Worm (Caenorhabditis elegans): ENCODE data around the gene C07A9.12.

Gene C07A9.12

ce11 chrIII:9702665-9703252 is 24.6 kb downstream of the C07A9.12 start:
- TF ChIP-seq hlh-8 (tag; optimal IDR thresholded peaks at IDR 0.05) = no peak
- TF ChIP-seq ahr-1 (tag; optimal IDR thresholded peaks at IDR 0.05) = no peak
- no peak for TF ChIP-seq pat-9 (tag; optimal IDR thresholded peaks at IDR 0.05)
- TF ChIP-seq fkh-10 (GFP tag; optimal IDR thresholded peaks at IDR 0.05) = no peak
- TF ChIP-seq tbx-2 (tag; optimal IDR thresholded peaks at IDR 0.05) = peak; percentile 40
- TF ChIP-seq dmd-4 (tag; optimal IDR thresholded peaks at IDR 0.05; ENCODE audit: borderline replicate concordance) = no peak
- peak; percentile 12 for TF ChIP-seq ceh-14 (tag; optimal IDR thresholded peaks at IDR 0.05)

ce11 chrIII:9701798-9702197 is 25.5 kb downstream of the C07A9.12 start:
- TF ChIP-seq K02D7.2 (tag; optimal IDR thresholded peaks at IDR 0.05) (no peak), odd-2 (tag; optimal IDR thresholded peaks at IDR 0.05) (no peak), ceh-22 (tag; optimal IDR thresholded peaks at IDR 0.05) (no peak), tbx-2 (tag; optimal IDR thresholded peaks at IDR 0.05) (no peak), ztf-16 (tag; optimal IDR thresholded peaks at IDR 0.05) (no peak), pat-9 (tag; optimal IDR thresholded peaks at IDR 0.05) (no peak), K09A11.1 (tag; optimal IDR thresholded peaks at IDR 0.05; ENCODE audit: insufficient read depth) (no peak), rnt-1 (tag; optimal IDR thresholded peaks at IDR 0.05) (no peak), ahr-1 (tag; optimal IDR thresholded peaks at IDR 0.05) (no peak), nhr-11 (tag; optimal IDR thresholded peaks at IDR 0.05) (no peak), unc-86 (tag; optimal IDR thresholded peaks at IDR 0.05) (no peak), zip-5 (tag; optimal IDR thresholded peaks at IDR 0.05) (no peak), pros-1 (tag; optimal IDR thresholded peaks at IDR 0.05) (no peak), pqm-1 (tag; optimal IDR thresholded peaks at IDR 0.05) (no peak), pag-3 (tag; optimal IDR thresholded peaks at IDR 0.05; ENCODE audit: borderline replicate concordance) (no peak), hlh-13 (GFP tag; optimal IDR thresholded peaks at IDR 0.05) (no peak), unc-42 (tag; optimal IDR thresholded peaks at IDR 0.05) (no peak), T23F11.4 (GFP tag; optimal IDR thresholded peaks at IDR 0.05) (no peak)

DNA sequence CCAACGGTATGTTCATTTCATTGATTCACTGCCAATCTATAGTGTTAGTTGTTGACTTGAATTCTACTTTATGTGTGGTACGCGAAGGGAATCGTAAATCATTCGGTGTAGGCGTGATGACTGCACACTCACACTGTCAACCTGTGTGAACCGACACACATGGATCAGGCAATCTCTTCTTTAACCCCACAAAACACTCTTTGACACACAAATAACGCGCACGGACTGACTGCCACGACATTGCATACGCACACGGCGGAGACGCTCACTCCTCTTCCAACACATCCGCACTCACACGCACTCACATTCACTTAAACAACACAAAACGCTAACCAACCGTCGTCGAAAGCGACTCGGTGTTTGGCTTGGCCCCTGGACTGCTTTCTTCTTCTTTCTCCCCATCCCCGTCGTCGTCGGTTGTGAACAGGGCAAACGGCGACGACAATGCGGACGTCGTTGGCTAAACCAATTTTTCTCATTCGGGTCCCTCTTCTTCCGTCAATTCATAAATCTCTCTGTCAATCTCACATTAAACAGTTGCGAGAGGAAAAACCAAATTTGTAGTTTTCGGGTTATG is 27.1 kb downstream of the C07A9.12 start:
- peak; percentile 29 for TF ChIP-seq sdc-2 (tag; optimal IDR thresholded peaks at IDR 0.05)
- peak; percentile 80 for TF ChIP-seq unc-55 (GFP tag; optimal IDR thresholded peaks at IDR 0.05)
- TF ChIP-seq ceh-31 (tag; optimal IDR thresholded peaks at IDR 0.05) = peak; percentile 2
- peak; percentile 40 for TF ChIP-seq unc-42 (tag; optimal IDR thresholded peaks at IDR 0.05)
- TF ChIP-seq hlh-6 (tag; optimal IDR thresholded peaks at IDR 0.05) = peak; percentile 50
- TF ChIP-seq pat-9 (tag; optimal IDR thresholded peaks at IDR 0.05) = no peak

DNA sequence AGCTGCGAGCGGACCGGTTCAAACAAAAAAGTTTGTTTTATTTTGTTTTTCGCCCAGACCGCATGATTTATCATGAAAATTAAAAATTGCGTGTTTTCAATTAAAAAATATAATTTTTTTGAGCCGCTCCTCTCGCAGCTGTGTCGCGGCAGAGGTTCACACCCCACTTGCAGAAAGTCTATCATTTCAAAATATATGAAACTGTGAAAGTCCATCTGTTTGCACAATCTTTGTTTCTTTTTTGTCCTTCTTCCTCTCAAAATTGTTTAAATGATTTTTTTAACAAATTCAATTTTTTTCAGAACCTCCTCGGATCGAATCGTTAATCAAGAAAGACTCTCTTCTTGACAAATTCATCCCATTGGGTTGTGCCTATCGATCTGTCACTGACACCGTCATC is 27.8 kb downstream of the C07A9.12 start, which contains the start of gene tlk-1:
Gene tlk-1, plus strand, starts transcription at position 301 of the 400 bp plus-strand sequence.
- TF ChIP-seq pqm-1 (tag; optimal IDR thresholded peaks at IDR 0.05) = no peak
- no peak for TF ChIP-seq sox-4 (tag; optimal IDR thresholded peaks at IDR 0.05)
- no peak for TF ChIP-seq pat-9 (tag; optimal IDR thresholded peaks at IDR 0.05)
- TF ChIP-seq ceh-18 (tag; optimal IDR thresholded peaks at IDR 0.05) = no peak
- no peak for TF ChIP-seq lin-11 (tag; optimal IDR thresholded peaks at IDR 0.05)
- TF ChIP-seq nfya-1 (tag; optimal IDR thresholded peaks at IDR 0.05) = no peak
- TF ChIP-seq unc-3 (GFP tag; conservative IDR thresholded peaks at IDR 0.05) = no peak
- TF ChIP-seq unc-3 (tag; optimal IDR thresholded peaks at IDR 0.05) = no peak
- TF ChIP-seq ceh-48 (tag; optimal IDR thresholded peaks at IDR 0.05) = no peak
- no peak for TF ChIP-seq T23F11.4 (GFP tag; optimal IDR thresholded peaks at IDR 0.05)
- TF ChIP-seq eyg-1 (tag; optimal IDR thresholded peaks at IDR 0.05) = no peak
- no peak for TF ChIP-seq F13H6.1 (tag; optimal IDR thresholded peaks at IDR 0.05)
- no peak for TF ChIP-seq C08G9.2 (tag; optimal IDR thresholded peaks at IDR 0.05)
- no peak for TF ChIP-seq hlh-30 (tag; optimal IDR thresholded peaks at IDR 0.05; ENCODE audit: insufficient read depth)
- no peak for TF ChIP-seq hlh-13 (GFP tag; optimal IDR thresholded peaks at IDR 0.05)
- no peak for TF ChIP-seq madf-2 (tag; optimal IDR thresholded peaks at IDR 0.05)
- TF ChIP-seq nhr-11 (tag; optimal IDR thresholded peaks at IDR 0.05) = no peak
- TF ChIP-seq npax-4 (tag; optimal IDR thresholded peaks at IDR 0.05) = no peak
